Worm (Caenorhabditis elegans) whole organism, L2 larva: ENCODE data around the gene ZK380.2.

Source experiments
- egl-27 ChIP-seq: sonication (generic microtip); optimal IDR thresholded peaks from 3 replicates; lab custom pipeline; 2017; ENCODE audit warnings: missing biosample characterization, missing genetic modification reagents, missing genetic modification characterization
- nhr-11 ChIP-seq: fragments of 150-350 bp; optimal IDR thresholded peaks from 2 replicates; lab custom pipeline; 2014; ENCODE audit warnings: missing biosample characterization, missing genetic modification characterization

DNA sequence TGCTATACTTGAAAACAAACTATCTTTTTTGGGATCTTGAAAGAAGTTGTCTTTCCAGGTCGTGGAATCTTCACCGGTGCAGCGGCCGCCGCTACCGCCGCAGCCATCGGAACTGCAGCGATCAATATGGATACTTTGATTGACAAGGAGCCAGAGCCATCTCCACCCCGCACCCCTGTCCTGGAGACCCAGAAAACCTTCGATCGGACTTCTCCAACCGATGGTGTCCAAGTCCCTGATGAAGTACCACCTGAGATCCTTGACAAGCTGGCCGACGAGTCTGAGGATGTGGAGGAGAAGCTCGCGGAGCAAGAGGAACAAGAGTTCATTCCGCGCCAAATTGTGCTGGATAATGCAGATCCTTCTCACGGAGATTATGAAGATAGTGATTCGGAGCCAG lies 17.4 kb upstream of the ZK380.2 start:
- TF ChIP-seq egl-27: no peak
- TF ChIP-seq nhr-11 (tag; lab: Kevin White, UChicago): no peak
